Fruit fly (Drosophila melanogaster) whole organism, embryonic: ENCODE results near the gene sna.

Experiments used
- Adf1 ChIP-seq: fragments of 200-800 bp; sonication (Bioruptor generic); IDR thresholded peaks from 2 replicates; pipeline ENCODE4 v1.3.6; 2022; ENCODE audit warnings: missing biosample characterization, missing genetic modification characterization
- CG5245 ChIP-seq: fragments of 200-800 bp; sonication (Bioruptor generic); optimal IDR thresholded peaks from 3 replicates; lab custom pipeline; 2016; ENCODE audit warnings: missing biosample characterization, missing genetic modification characterization
- Lpt ChIP-seq: fragments of >200 bp; optimal IDR thresholded peaks from 2 replicates; lab custom pipeline; 2018; ENCODE audit warnings: missing biosample characterization, missing genetic modification characterization
- ind ChIP-seq: fragments of 200-800 bp; sonication (Bioruptor generic); optimal IDR thresholded peaks from 3 replicates; lab custom pipeline; 2016; ENCODE audit warnings: missing biosample characterization, missing genetic modification characterization

dm6 chr2L:15433009-15433408 lies 45.1 kb downstream of the sna start, which contains the start of gene CG4161:
- TF ChIP-seq Lpt (GFP tag; lab: Kevin White, UChicago), result no peak
- no peak for TF ChIP-seq Adf1 (GFP tag; lab: Robert Waterston, UW)
- TF ChIP-seq ind (GFP tag; lab: Kevin White, UChicago), result no peak
- TF ChIP-seq CG5245 (GFP tag; lab: Kevin White, UChicago), result no peak
